Worm (Caenorhabditis elegans) whole organism, L4/young adult: ENCODE results near the gene trap-2.

Experiments
- W03F9.2 ChIP-seq: fragments of 150-350 bp; optimal IDR thresholded peaks from 2 replicates; lab custom pipeline; 2014; ENCODE audit warnings: missing biosample characterization, missing genetic modification characterization
- dao-5 ChIP-seq: sonication (generic microtip); optimal IDR thresholded peaks from 2 replicates; lab custom pipeline; 2016; ENCODE audit warnings: missing genotype, missing genetic modification characterization, moderate library complexity, missing compliant biosample characterization
- him-1 ChIP-seq: sonication (generic microtip); optimal IDR thresholded peaks from 2 replicates; lab custom pipeline; 2016; ENCODE audit warnings: missing genotype, missing genetic modification reagents, missing genetic modification characterization, missing compliant biosample characterization

DNA sequence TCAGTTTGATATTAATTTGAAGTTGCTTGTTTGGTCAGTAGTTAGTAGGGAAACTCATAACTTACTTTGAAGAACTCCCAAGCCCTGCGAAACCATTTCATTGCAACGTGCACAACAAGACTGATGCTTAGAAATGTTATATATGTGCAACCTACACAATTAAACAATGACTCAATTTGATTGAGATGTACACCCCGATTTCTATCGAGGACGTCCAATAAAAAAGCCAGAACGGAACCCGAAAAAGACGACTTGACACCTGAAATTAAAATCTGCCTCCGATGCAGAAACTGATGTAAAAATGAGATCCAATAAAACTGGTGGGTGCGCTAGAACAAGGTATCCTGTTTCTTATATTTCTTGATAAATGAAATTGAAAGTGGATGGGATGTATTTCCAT lies 17.0 kb upstream of the trap-2 start, which contains the start of gene T04G9.6:
- TF ChIP-seq dao-5 (tag; lab: Kevin White, UChicago) (no peak), him-1 (tag; lab: Kevin White, UChicago) (no peak), W03F9.2 (tag; lab: Kevin White, UChicago) (no peak)
